Fruit fly (Drosophila melanogaster) whole organism, wandering third instar larva: ENCODE measurements around the gene Akt.

Experiments
- HLH106 ChIP-seq: fragments of 200-800 bp; optimal IDR thresholded peaks from 3 replicates; lab custom pipeline; 2019; ENCODE audit warnings: missing biosample characterization, mild to moderate bottlenecking, missing genetic modification characterization, moderate library complexity
- Mio ChIP-seq: sonication (Bioruptor generic); optimal IDR thresholded peaks from 2 replicates; lab custom pipeline; 2016; ENCODE audit warnings: missing biosample characterization, missing genetic modification characterization
- OdsH ChIP-seq: fragments of 200-800 bp; sonication (Bioruptor generic); optimal IDR thresholded peaks from 2 replicates; lab custom pipeline; 2016; ENCODE audit warnings: missing biosample characterization, mild to moderate bottlenecking, missing genetic modification characterization
- dmrt93B ChIP-seq: fragments of 200-800 bp; sonication (Bioruptor generic); optimal IDR thresholded peaks from 2 replicates; lab custom pipeline; 2018; ENCODE audit warnings: missing biosample characterization, mild to moderate bottlenecking, missing genetic modification characterization
- h ChIP-seq: fragments of 200-800 bp; sonication (Bioruptor generic); optimal IDR thresholded peaks from 3 replicates; lab custom pipeline; 2016; ENCODE audit warnings: missing biosample characterization, mild to moderate bottlenecking, missing genetic modification characterization
- pan ChIP-seq: fragments of >200 bp; optimal IDR thresholded peaks from 2 replicates; lab custom pipeline; 2017
- rgr ChIP-seq: fragments of 200-800 bp; sonication (Bioruptor generic); optimal IDR thresholded peaks from 3 replicates; lab custom pipeline; 2016; ENCODE audit warnings: missing biosample characterization, mild to moderate bottlenecking, missing genetic modification characterization

- TF ChIP-seq Mio (GFP tag; lab: Kevin White, UChicago) (no peak), OdsH (GFP tag; lab: Kevin White, UChicago) (peak; percentile 38), dmrt93B (GFP tag; lab: Kevin White, UChicago) (peak; percentile 11), HLH106 (peak; percentile 37), pan (lab: Kevin White, UChicago) (no peak), rgr (GFP tag; lab: Kevin White, UChicago) (peak; percentile 26), h (GFP tag; lab: Kevin White, UChicago) (peak; percentile 51)
These were observed 4.9 kb upstream of the Akt start for dm6 chr3R:16094011-16094729.
